Worm (Caenorhabditis elegans) whole organism, midembryonic: ENCODE measurements around the gene C18G1.6.

Source experiments
- T22C8.4 ChIP-seq: fragments of 200-800 bp; sonication (Bioruptor generic); IDR thresholded peaks from 2 replicates; pipeline ENCODE4 v1.3.6; 2022; ENCODE audit warnings: missing genetic modification characterization, missing compliant biosample characterization
- cog-1 ChIP-seq: sonication (generic microtip); optimal IDR thresholded peaks from 2 replicates; lab custom pipeline; 2016; ENCODE audit warnings: missing genetic modification characterization, missing compliant biosample characterization
- flt-1 ChIP-seq: fragments of 200-800 bp; sonication (Bioruptor generic); IDR thresholded peaks from 2 replicates; pipeline ENCODE4 v1.3.6; 2022; ENCODE audit warnings: missing genetic modification characterization, missing compliant biosample characterization
- klf-2 ChIP-seq: fragments of 200-800 bp; sonication (Bioruptor generic); conservative IDR thresholded peaks from 2 replicates; pipeline ENCODE4 v1.3.6; 2022; ENCODE audit warnings: missing genetic modification reagents, missing genetic modification characterization, missing compliant biosample characterization
- med-1 ChIP-seq: sonication (generic microtip); optimal IDR thresholded peaks from 2 replicates; lab custom pipeline; 2017; ENCODE audit warnings: missing genetic modification characterization, mild to moderate bottlenecking, missing compliant biosample characterization, antibody characterized with exemption, missing genetic modification reagents; ENCODE audit not compliant: insufficient read depth
- ref-1 ChIP-seq: fragments of 200-800 bp; sonication (Bioruptor generic); conservative IDR thresholded peaks from 2 replicates; pipeline ENCODE4 v1.3.6; 2022; ENCODE audit warnings: missing genetic modification reagents, missing genetic modification characterization, missing compliant biosample characterization
- tab-1 ChIP-seq: fragments of 200-800 bp; sonication (Bioruptor generic); IDR thresholded peaks from 2 replicates; pipeline ENCODE4 v1.3.6; 2022; ENCODE audit warnings: missing genetic modification characterization, missing compliant biosample characterization
- ztf-23 ChIP-seq: fragments of 200-800 bp; sonication (Bioruptor generic); IDR thresholded peaks from 2 replicates; pipeline ENCODE4 v1.3.6; 2022; ENCODE audit warnings: missing genetic modification reagents, missing genetic modification characterization, missing compliant biosample characterization
- ztf-29 ChIP-seq: fragments of 200-800 bp; sonication (Bioruptor generic); IDR thresholded peaks from 2 replicates; pipeline ENCODE4 v1.3.6; 2022; ENCODE audit warnings: missing genetic modification reagents, missing genetic modification characterization, missing compliant biosample characterization

C18G1.6 gene

DNA sequence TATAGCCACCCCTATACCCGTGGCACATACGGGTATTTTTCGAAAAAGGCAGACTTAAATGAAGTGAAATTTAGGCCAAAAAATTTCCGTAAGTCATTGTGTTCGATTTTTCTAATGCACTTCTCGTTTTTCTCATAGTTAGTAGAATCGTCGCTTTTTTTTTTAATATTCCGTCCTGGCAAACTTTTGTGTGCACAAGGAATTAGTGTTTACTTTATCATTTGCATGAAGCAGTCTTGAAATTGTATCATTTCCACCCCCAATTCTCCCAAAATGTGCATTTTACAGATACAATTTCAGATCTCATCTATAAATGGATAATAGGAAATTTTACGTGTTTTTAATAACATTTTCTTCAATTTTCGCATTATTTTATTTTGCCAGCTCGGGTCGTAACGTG, at the start of gene C18G1.6:
Gene C18G1.6 (plus strand): TSS at position 301 of the 400 bp plus-strand sequence.
- TF ChIP-seq ztf-29 = no peak
- TF ChIP-seq tab-1 (GFP tag; lab: Robert Waterston, UW) = no peak
- TF ChIP-seq med-1 = no peak
- no peak for TF ChIP-seq cog-1
- TF ChIP-seq ref-1 (GFP tag; lab: Robert Waterston, UW) = no peak
- TF ChIP-seq flt-1 (GFP tag; lab: Robert Waterston, UW) = no peak
- TF ChIP-seq T22C8.4 (GFP tag; lab: Robert Waterston, UW) = no peak

DNA sequence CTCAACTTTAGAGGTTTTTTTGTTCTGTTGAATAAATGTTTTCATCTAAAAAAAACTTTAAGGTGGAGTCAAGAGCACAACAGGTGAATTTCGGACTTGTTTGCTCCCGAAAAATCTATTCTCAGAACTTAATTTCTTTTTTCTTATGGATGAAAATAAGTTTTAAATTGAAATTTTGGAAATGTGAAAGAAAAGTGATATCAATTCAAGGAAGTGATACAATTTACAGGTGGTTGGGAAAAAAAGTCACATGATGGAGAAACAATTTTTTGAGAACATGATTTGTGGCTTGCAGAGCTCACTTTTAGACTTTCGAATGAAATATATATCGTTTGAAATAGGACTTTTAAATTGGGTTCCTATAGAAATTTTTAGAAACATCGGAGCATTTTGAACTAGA, 42.7 kb upstream of the C18G1.6 start:
- TF ChIP-seq ztf-29 (no peak), flt-1 (GFP tag; lab: Robert Waterston, UW) (no peak), klf-2 (GFP tag; lab: Robert Waterston, UW) (no peak), cog-1 (no peak)

DNA sequence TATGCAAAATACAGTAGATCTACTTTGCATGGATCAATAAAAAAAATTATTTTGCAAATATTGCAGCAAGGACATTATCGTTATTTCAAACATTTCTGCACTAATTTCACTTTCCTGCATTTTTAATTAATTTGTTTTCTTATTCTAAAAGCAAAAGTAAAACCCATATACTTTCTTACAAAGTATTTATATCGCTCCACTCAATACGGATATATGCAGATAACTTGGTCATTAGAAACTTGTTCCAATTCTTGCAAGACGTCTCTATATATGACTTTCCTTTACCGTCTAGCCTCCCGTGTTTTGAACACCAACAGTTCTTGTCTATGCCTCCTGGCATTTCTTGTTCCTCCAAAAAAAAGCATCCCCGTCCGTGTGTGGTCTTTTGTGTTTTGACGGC, 39.9 kb upstream of the C18G1.6 start, which contains the start of gene oac-24:
Gene oac-24 (plus strand): TSS at position 301 of the 400 bp plus-strand sequence.
- TF ChIP-seq tab-1 (GFP tag; lab: Robert Waterston, UW) (no peak), T22C8.4 (GFP tag; lab: Robert Waterston, UW) (no peak), cog-1 (no peak), ref-1 (GFP tag; lab: Robert Waterston, UW) (no peak), ztf-29 (no peak), med-1 (no peak)

DNA sequence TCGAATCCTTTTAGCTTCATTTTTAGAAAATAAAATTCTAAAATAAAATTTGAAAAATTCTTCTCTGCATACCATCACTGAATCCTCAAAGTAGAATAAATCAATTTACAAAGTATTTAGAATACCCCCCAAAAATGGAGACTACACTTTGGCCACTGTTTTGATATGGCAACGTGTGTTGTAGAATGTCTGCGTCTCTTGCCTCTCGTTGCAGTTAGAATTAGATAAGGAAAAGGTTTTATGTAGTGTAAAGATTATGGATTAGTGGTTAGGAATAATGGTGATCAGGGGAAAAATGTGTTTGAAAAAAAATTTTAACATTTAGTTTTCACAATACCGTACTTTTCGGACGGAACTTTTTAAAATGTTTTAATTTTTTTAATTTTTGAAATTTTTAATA, 30.4 kb upstream of the C18G1.6 start, which contains the start of gene prx-6:
Gene prx-6 (minus strand): TSS at position 129 of the 400 bp plus-strand sequence.
- no peak for TF ChIP-seq cog-1
- no peak for TF ChIP-seq tab-1 (GFP tag; lab: Robert Waterston, UW)
- TF ChIP-seq med-1 = no peak
- no peak for TF ChIP-seq ztf-29
- no peak for TF ChIP-seq ref-1 (GFP tag; lab: Robert Waterston, UW)
- TF ChIP-seq flt-1 (GFP tag; lab: Robert Waterston, UW) = no peak
- no peak for TF ChIP-seq T22C8.4 (GFP tag; lab: Robert Waterston, UW)
- TF ChIP-seq ztf-23 (GFP tag; lab: Robert Waterston, UW) = no peak
- TF ChIP-seq klf-2 (GFP tag; lab: Robert Waterston, UW) = no peak

DNA sequence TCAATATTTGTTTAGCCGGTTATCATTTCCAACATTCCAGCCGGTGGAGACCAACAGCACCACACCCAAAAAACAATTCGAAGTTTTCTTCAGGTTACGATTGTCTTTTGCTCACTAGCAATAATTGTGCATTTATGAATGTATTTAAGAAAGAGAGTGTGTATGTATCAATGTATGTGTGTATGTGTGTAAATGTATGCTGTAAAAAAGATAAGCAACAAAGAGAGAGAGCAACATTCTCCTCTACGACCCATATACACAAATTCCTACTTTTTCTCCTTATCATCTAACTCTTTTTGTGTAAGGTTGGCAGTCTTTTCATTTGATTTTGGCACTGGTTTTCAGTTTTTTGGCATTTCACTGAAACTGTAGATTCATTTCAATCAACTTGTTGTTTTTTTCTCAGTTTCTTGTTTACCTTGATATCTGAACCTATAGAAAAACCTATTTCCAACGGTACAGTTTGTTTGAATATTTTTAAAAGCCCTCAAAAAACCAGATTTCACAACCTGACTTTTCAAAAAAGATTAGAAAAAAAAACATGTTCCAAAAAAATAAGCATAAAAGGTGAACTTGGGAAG, 29.4 kb upstream of the C18G1.6 start:
- TF ChIP-seq cog-1 = no peak
- TF ChIP-seq med-1 = no peak
- no peak for TF ChIP-seq T22C8.4 (GFP tag; lab: Robert Waterston, UW)
- no peak for TF ChIP-seq ztf-29
- no peak for TF ChIP-seq klf-2 (GFP tag; lab: Robert Waterston, UW)
- TF ChIP-seq tab-1 (GFP tag; lab: Robert Waterston, UW) = no peak
- no peak for TF ChIP-seq flt-1 (GFP tag; lab: Robert Waterston, UW)
- TF ChIP-seq ref-1 (GFP tag; lab: Robert Waterston, UW) = no peak

DNA sequence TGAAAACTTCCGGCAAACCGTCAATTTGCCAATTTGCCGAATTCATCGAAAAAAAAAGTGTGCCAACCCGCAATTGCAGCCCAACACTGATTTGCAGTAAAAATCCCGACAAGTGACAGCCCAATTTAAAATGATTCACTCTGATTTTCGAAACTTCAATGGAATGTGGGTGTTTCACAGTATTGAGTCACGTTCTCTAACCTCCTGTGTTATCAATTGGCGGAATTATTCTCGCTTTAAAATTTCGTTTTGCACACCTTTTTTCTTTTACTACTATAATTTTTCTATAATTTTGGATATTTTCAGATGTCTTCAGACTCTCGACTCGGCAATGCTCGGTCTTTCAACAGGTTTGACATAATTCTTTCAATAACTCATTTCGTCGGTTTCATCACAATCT, 28.1 kb upstream of the C18G1.6 start, which contains the start of gene F39G3.5:
Gene F39G3.5 (plus strand): TSS at position 301 of the 400 bp plus-strand sequence.
- TF ChIP-seq tab-1 (GFP tag; lab: Robert Waterston, UW) (no peak), klf-2 (GFP tag; lab: Robert Waterston, UW) (no peak), flt-1 (GFP tag; lab: Robert Waterston, UW) (no peak), T22C8.4 (GFP tag; lab: Robert Waterston, UW) (no peak)

DNA sequence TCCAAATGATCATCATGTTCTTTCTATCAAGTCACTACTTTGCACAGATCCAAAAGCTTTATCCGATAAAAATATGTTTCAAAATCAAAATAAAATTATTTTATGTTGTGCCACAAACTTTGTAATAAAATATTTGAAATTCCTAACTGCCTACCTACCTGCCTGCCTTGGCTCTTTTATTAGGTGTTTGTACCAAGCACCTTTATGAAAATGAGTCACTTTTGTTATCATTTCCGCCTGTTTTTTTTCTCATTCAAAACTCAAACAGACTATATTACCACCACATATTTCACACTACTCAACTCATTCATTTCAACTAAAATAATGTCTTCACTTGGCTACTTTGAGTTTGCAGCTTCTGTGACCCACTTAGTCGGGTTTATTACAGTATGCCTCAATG, 25.9 kb upstream of the C18G1.6 start, which contains the start of gene F39G3.4:
Gene F39G3.4 (plus strand): TSS at position 301 of the 400 bp plus-strand sequence.
- no peak for TF ChIP-seq T22C8.4 (GFP tag; lab: Robert Waterston, UW)
- TF ChIP-seq ztf-23 (GFP tag; lab: Robert Waterston, UW) = no peak
- no peak for TF ChIP-seq ref-1 (GFP tag; lab: Robert Waterston, UW)
- TF ChIP-seq tab-1 (GFP tag; lab: Robert Waterston, UW) = no peak

DNA sequence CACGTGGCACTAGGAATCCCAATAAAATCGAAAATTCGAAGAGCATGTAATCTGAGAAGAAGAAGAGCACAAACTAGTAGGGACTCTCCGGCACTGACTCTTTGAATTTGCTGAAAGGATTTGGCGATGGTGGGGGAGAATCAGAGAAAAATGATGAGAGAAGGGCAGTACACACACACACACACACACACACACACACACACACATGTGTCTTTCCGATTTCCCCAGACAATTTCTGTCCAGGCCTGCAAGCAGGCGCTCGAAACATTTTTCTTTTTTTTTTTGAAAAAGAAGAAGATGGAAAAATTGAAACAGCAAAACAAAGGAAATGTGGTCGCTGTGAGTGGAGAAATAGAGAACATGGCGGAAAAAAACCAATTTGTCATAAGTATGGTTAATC, 20.3 kb upstream of the C18G1.6 start, which contains the start of gene tig-2:
Gene tig-2 (minus strand): TSS at position 87 of the 400 bp plus-strand sequence.
- TF ChIP-seq tab-1 (GFP tag; lab: Robert Waterston, UW) (no peak), ztf-23 (GFP tag; lab: Robert Waterston, UW) (no peak), klf-2 (GFP tag; lab: Robert Waterston, UW) (no peak), cog-1 (no peak), ztf-29 (no peak), T22C8.4 (GFP tag; lab: Robert Waterston, UW) (no peak)

DNA sequence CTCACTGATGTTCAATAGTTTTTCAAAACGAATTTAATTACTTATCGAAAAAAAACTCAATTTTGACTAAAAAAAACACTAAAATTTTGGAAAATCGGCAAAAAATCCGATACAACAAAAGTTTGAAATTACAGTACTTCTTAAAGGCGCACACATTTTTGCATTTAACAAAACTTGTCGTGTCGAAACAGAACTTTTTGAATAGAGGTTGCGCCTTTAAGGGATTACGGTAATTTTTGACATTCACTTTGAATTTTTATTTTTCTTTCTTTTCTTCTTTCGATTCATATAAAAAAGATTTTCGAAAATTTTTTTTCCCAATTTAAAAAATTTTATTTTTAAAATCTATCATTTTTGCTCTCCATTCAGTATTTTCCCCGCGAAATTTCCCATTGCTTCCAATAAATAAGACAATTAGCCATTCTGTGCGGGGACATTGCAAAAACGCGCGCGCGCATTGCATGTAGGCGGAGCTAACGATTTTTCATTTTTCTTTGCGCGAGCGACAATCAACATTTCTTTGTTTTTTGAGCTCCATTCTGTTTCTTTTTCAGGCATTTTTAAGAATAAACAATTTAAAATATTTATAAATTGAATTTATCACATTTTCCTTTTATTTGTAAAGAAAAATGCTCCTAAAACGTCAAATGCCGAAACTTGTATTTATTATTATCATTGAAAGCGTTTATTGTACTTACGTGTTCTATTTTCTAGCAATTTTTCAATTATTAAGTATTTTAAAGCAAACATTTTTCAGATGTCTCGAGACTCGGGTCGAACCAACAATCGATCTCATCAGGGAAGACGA, 19.0 kb upstream of the C18G1.6 start, which contains the start of gene F39G3.3:
Gene F39G3.3 (plus strand): TSS at position 758 of the 808 bp plus-strand sequence.
- TF ChIP-seq T22C8.4 (GFP tag; lab: Robert Waterston, UW) = peak; percentile 85
- peak; percentile 81 for TF ChIP-seq cog-1
- peak; percentile 91 for TF ChIP-seq ztf-23 (GFP tag; lab: Robert Waterston, UW)
- TF ChIP-seq ztf-29 = peak; percentile 77
- peak; percentile 92 for TF ChIP-seq flt-1 (GFP tag; lab: Robert Waterston, UW)
- peak; percentile 92 for TF ChIP-seq tab-1 (GFP tag; lab: Robert Waterston, UW)
- peak; percentile 64; the same call in 1 of the 2 replicates for TF ChIP-seq ref-1 (GFP tag; lab: Robert Waterston, UW)
- TF ChIP-seq med-1 = peak; percentile 96
- TF ChIP-seq klf-2 (GFP tag; lab: Robert Waterston, UW) = peak; percentile 81

DNA sequence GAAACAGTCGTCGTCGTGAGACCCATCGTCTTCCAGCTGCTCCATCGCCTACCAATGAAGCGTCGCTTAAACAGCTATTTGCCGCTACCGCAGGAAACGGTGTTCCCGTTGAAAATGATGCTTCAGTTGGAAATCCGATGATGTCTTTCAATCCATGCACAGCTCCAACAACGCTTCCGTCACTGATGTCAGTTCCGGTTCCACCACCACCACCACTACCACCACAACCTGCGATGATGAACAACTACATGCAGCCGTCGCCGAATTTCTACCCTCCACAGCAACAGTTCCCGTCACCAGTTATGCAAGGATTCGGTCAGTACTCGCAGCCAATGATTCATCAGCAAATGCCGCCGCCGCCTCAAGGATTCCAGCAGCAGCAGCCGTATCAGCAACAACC, 16.4 kb upstream of the C18G1.6 start:
- TF ChIP-seq med-1 (no peak), ztf-23 (GFP tag; lab: Robert Waterston, UW) (no peak), ztf-29 (no peak), klf-2 (GFP tag; lab: Robert Waterston, UW) (no peak), T22C8.4 (GFP tag; lab: Robert Waterston, UW) (no peak), ref-1 (GFP tag; lab: Robert Waterston, UW) (no peak), tab-1 (GFP tag; lab: Robert Waterston, UW) (no peak), flt-1 (GFP tag; lab: Robert Waterston, UW) (no peak), cog-1 (no peak)
